Worm (Caenorhabditis elegans) whole organism, L3 larva: ENCODE data around the gene atln-1.

Source experiments
- aly-2 ChIP-seq: fragments of 150-350 bp; optimal IDR thresholded peaks from 2 replicates; lab custom pipeline; 2014; ENCODE audit warnings: missing biosample characterization, missing genetic modification characterization
- elt-1 ChIP-seq: fragments of 150-350 bp; optimal IDR thresholded peaks from 2 replicates; lab custom pipeline; 2014; ENCODE audit warnings: missing biosample characterization, missing genetic modification characterization
- fkh-10 ChIP-seq: sonication (generic microtip); optimal IDR thresholded peaks from 2 replicates; lab custom pipeline; 2017; ENCODE audit warnings: missing biosample characterization, missing genetic modification reagents, missing genetic modification characterization
- fos-1 ChIP-seq: fragments of 150-350 bp; optimal IDR thresholded peaks from 2 replicates; lab custom pipeline; 2014; ENCODE audit warnings: missing biosample characterization, missing genetic modification characterization
- lsy-12 ChIP-seq: sonication (generic microtip); optimal IDR thresholded peaks from 2 replicates; lab custom pipeline; 2016; ENCODE audit warnings: mild to moderate bottlenecking, missing genetic modification characterization, missing compliant biosample characterization
- nhr-11 ChIP-seq: fragments of 150-350 bp; optimal IDR thresholded peaks from 2 replicates; lab custom pipeline; 2014; ENCODE audit warnings: missing biosample characterization, missing genetic modification characterization
- nhr-12 ChIP-seq: fragments of 150-350 bp; optimal IDR thresholded peaks from 2 replicates; lab custom pipeline; 2014; ENCODE audit warnings: missing biosample characterization, missing genetic modification characterization
- pha-4 ChIP-seq: fragments of 150-350 bp; optimal IDR thresholded peaks from 2 replicates; lab custom pipeline; 2014; ENCODE audit warnings: missing biosample characterization, missing genetic modification reagents, missing genetic modification characterization
- skn-1 ChIP-seq: fragments of 150-350 bp; optimal IDR thresholded peaks from 2 replicates; lab custom pipeline; 2014; ENCODE audit warnings: missing biosample characterization, missing genetic modification characterization
- snpc-4 ChIP-seq: fragments of 150-350 bp; optimal IDR thresholded peaks from 2 replicates; lab custom pipeline; 2014; ENCODE audit warnings: missing biosample characterization, missing genetic modification characterization
- unc-62 ChIP-seq: fragments of 150-350 bp; sonication (generic microtip); optimal IDR thresholded peaks from 4 replicates; lab custom pipeline; 2014; ENCODE audit warnings: missing biosample characterization, missing genetic modification reagents, missing genetic modification characterization
- zag-1 ChIP-seq: fragments of 150-350 bp; optimal IDR thresholded peaks from 2 replicates; lab custom pipeline; 2014; ENCODE audit warnings: missing biosample characterization, missing genetic modification characterization
- ztf-11 ChIP-seq: fragments of 150-350 bp; optimal IDR thresholded peaks from 2 replicates; lab custom pipeline; 2014; ENCODE audit warnings: missing biosample characterization, missing genetic modification characterization

DNA sequence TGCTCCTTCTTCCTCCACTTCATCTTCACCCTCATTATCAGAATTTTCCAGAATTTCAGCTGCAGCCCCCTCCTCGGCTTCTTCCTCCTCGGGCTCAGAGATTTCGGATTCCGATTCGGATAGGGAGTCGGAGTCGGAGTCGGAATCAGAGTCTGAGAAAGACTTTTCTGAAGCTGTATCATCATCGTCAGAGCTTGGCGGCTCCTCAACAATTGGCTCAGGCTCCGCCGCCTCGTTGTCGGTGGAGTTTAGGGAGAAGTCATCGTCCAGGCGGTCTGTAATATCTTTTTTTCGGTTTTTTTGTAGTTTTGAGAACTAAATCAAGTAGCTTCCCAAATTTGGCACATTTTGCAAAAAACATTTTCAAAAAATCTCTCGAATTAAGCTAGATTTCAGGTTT is 17.7 kb upstream of the atln-1 start:
- TF ChIP-seq fkh-10 (GFP tag; lab: Kevin White, UChicago) (no peak), zag-1 (no peak), nhr-11 (no peak), elt-1 (tag; lab: Kevin White, UChicago) (no peak), snpc-4 (tag; lab: Kevin White, UChicago) (no peak), fos-1 (no peak), pha-4 (tag; lab: Kevin White, UChicago) (no peak), unc-62 (GFP tag; lab: Kevin White, UChicago) (no peak), skn-1 (no peak), ztf-11 (no peak), nhr-12 (tag; lab: Kevin White, UChicago) (no peak), aly-2 (tag; lab: Kevin White, UChicago) (no peak), lsy-12 (tag; lab: Kevin White, UChicago) (peak; percentile 32)
